Fruit fly (Drosophila melanogaster): Measurements from ENCODE around the gene CG7326.

CG7326 gene

dm6 chrX:18893433-18893832, 29.9 kb upstream of the CG7326 start, which contains the start of gene Flacc (continued):
- TF ChIP-seq CG7786 (GFP tag; optimal IDR thresholded peaks at IDR 0.05) (no peak), CG10147 (GFP tag; optimal IDR thresholded peaks at IDR 0.05) (no peak), Pdp1 (GFP tag; optimal IDR thresholded peaks at IDR 0.05) (no peak), Dad (GFP tag; optimal IDR thresholded peaks at IDR 0.05) (no peak), kni (GFP tag; optimal IDR thresholded peaks at IDR 0.05) (no peak), mirr (GFP tag; optimal IDR thresholded peaks at IDR 0.05) (no peak), Dip3 (GFP tag; optimal IDR thresholded peaks at IDR 0.05) (no peak), Chrac-16 (GFP tag; optimal IDR thresholded peaks at IDR 0.05) (no peak), gro (GFP tag; optimal IDR thresholded peaks at IDR 0.05) (no peak), Adf1 (GFP tag; IDR thresholded peaks at IDR 0.05) (no peak), CG2678 (tag; optimal IDR thresholded peaks at IDR 0.05) (no peak), lola (GFP tag; optimal IDR thresholded peaks at IDR 0.05) (no peak), Awh (GFP tag; IDR thresholded peaks at IDR 0.05) (no peak), Sin3A (optimal IDR thresholded peaks at IDR 0.05) (no peak), CG4854 (GFP tag; optimal IDR thresholded peaks at IDR 0.05) (no peak), jigr1 (GFP tag; IDR thresholded peaks at IDR 0.05) (no peak), Usf (GFP tag; optimal IDR thresholded peaks at IDR 0.05) (no peak), TFAM (GFP tag; optimal IDR thresholded peaks at IDR 0.05) (no peak), pan (optimal IDR thresholded peaks at IDR 0.05) (no peak), pan (GFP tag; optimal IDR thresholded peaks at IDR 0.05 in 1 of 2, IDR thresholded peaks at IDR 0.05 in 1 of 2) (no peak), cato (GFP tag; optimal IDR thresholded peaks at IDR 0.05; ENCODE audit: borderline replicate concordance) (no peak), CG11560 (tag; IDR thresholded peaks at IDR 0.05) (no peak), HLHmδ (GFP tag; optimal IDR thresholded peaks at IDR 0.05) (no peak), bcd (GFP tag; optimal IDR thresholded peaks at IDR 0.05) (no peak), Hsf (GFP tag; optimal IDR thresholded peaks at IDR 0.05) (no peak), NC2α (GFP tag; optimal IDR thresholded peaks at IDR 0.05) (no peak), corto (GFP tag; optimal IDR thresholded peaks at IDR 0.05) (no peak), HLH4C (GFP tag; IDR thresholded peaks at IDR 0.05; ENCODE audit: partially characterized antibody) (peak; percentile 92), Stat92E (GFP tag; optimal IDR thresholded peaks at IDR 0.05) (no peak), croc (GFP tag; conservative IDR thresholded peaks at IDR 0.05) (no peak), CG15073 (GFP tag; optimal IDR thresholded peaks at IDR 0.05) (no peak), CG9876 (GFP tag; optimal IDR thresholded peaks at IDR 0.05) (no peak), Med (GFP tag) (no peak), gt (GFP tag; IDR thresholded peaks at IDR 0.05) (no peak), amos (GFP tag; IDR thresholded peaks at IDR 0.05; ENCODE audit: partially characterized antibody) (peak; percentile 88), odd (GFP tag; optimal IDR thresholded peaks at IDR 0.05) (no peak), Hmr (GFP tag; optimal IDR thresholded peaks at IDR 0.05) (no peak), Lim3 (GFP tag; IDR thresholded peaks at IDR 0.05) (no peak), Elba2 (GFP tag; optimal IDR thresholded peaks at IDR 0.05) (no peak), YL-1 (GFP tag; optimal IDR thresholded peaks at IDR 0.05) (peak; percentile 37), Oaz (GFP tag; IDR thresholded peaks at IDR 0.05) (no peak), Ets97D (GFP tag; optimal IDR thresholded peaks at IDR 0.05) (no peak), CG10462 (GFP tag; optimal IDR thresholded peaks at IDR 0.05) (no peak), Dref (GFP tag; IDR thresholded peaks at IDR 0.05) (peak; percentile 92), insv (GFP tag; optimal IDR thresholded peaks at IDR 0.05) (no peak), ham (GFP tag; IDR thresholded peaks at IDR 0.05) (no peak), CG17612 (GFP tag; IDR thresholded peaks at IDR 0.05) (no peak), Camta (GFP tag; optimal IDR thresholded peaks at IDR 0.05) (no peak), bowl (GFP tag; IDR thresholded peaks at IDR 0.05) (no peak), tna (GFP tag; IDR thresholded peaks at IDR 0.05; ENCODE audit: partially characterized antibody) (peak; percentile 79), CG6683 (GFP tag; optimal IDR thresholded peaks at IDR 0.05) (no peak), CG10959 (GFP tag; IDR thresholded peaks at IDR 0.05) (no peak)
